Fruit fly (Drosophila melanogaster) S2 (cell line): ENCODE measurements around the gene CG9636.

Experiments
- CG8478 ChIP-seq: fragments of >200 bp; optimal IDR thresholded peaks from 2 replicates; lab custom pipeline; 2018
- CTCF ChIP-seq, 2 experiments: fragments of >200 bp; optimal IDR thresholded peaks; 2 replicates each; lab custom pipeline; 2018

CG9636 gene

dm6 chr3R:8197137-8197536 lies 46.5 kb downstream of the CG9636 start:
- TF ChIP-seq CTCF (optimal IDR thresholded peaks at IDR 0.05; lab: Kevin White, UChicago) (no peak), CG8478 (lab: Kevin White, UChicago) (no peak)

dm6 chr3R:8195049-8195448 lies 48.5 kb downstream of the CG9636 start:
- no peak for TF ChIP-seq CG8478 (lab: Kevin White, UChicago)

- no peak for TF ChIP-seq CG8478 (lab: Kevin White, UChicago)
- TF ChIP-seq CTCF (optimal IDR thresholded peaks at IDR 0.05; lab: Kevin White, UChicago), result no peak
Measured at dm6 chr3R:8193120-8193519, 50.5 kb downstream of the CG9636 start.

dm6 chr3R:8192261-8192917 lies 51.2 kb downstream of the CG9636 start:
- TF ChIP-seq CTCF (optimal IDR thresholded peaks at IDR 0.05; lab: Kevin White, UChicago), result no peak
- TF ChIP-seq CG8478 (lab: Kevin White, UChicago), result no peak

- TF ChIP-seq CTCF (optimal IDR thresholded peaks at IDR 0.05; lab: Kevin White, UChicago) (peak; percentile 47 to 54), CG8478 (lab: Kevin White, UChicago) (peak; percentile 55)
Measured at dm6 chr3R:8190866-8191265, 52.7 kb downstream of the CG9636 start.
